Fruit fly (Drosophila melanogaster): ENCODE data around the gene CG4502.

CG4502 gene

dm6 chr2L:7204172-7204482, at the start of gene CG4502 (continued):
- TF ChIP-seq bcd (GFP tag; optimal IDR thresholded peaks at IDR 0.05) (peak; percentile 33), ems (GFP tag; optimal IDR thresholded peaks at IDR 0.05) (no peak), so (GFP tag; IDR thresholded peaks at IDR 0.05) (no peak), Hey (tag; optimal IDR thresholded peaks at IDR 0.05) (no peak), CG17612 (GFP tag; IDR thresholded peaks at IDR 0.05) (no peak), CG18599 (GFP tag; optimal IDR thresholded peaks at IDR 0.05) (no peak), psq (GFP tag; optimal IDR thresholded peaks at IDR 0.05) (no peak), CG4404 (GFP tag; IDR thresholded peaks at IDR 0.05) (no peak), E2f2 (GFP tag; IDR thresholded peaks at IDR 0.05) (peak; percentile 100), ham (GFP tag; IDR thresholded peaks at IDR 0.05) (no peak), CG13894 (tag; optimal IDR thresholded peaks at IDR 0.05) (peak; percentile 49), Elba2 (GFP tag; optimal IDR thresholded peaks at IDR 0.05) (no peak), CG6765 (GFP tag; optimal IDR thresholded peaks at IDR 0.05) (no peak), CG2678 (tag; optimal IDR thresholded peaks at IDR 0.05) (no peak), Med (GFP tag) (peak; percentile 91), CG6175 (GFP tag; IDR thresholded peaks at IDR 0.05) (no peak), sens-2 (GFP tag; IDR thresholded peaks at IDR 0.05) (no peak), Adf1 (GFP tag; IDR thresholded peaks at IDR 0.05) (peak; percentile 45; the same call in 1 of the 2 replicates), CG32772 (GFP tag; IDR thresholded peaks at IDR 0.05) (no peak), Atf6 (GFP tag; IDR thresholded peaks at IDR 0.05) (no peak), CG8290 (GFP tag; optimal IDR thresholded peaks at IDR 0.05) (peak; percentile 61), CG8290 (tag; optimal IDR thresholded peaks at IDR 0.05) (peak in 1 of 2 experiments; percentile 83), CG17829 (tag; optimal IDR thresholded peaks at IDR 0.05) (peak; percentile 50), CG17912 (GFP tag; optimal IDR thresholded peaks at IDR 0.05) (no peak), tio (GFP tag; optimal IDR thresholded peaks at IDR 0.05) (no peak), pita (GFP tag; optimal IDR thresholded peaks at IDR 0.05) (peak; percentile 68), CG17802 (tag; optimal IDR thresholded peaks at IDR 0.05) (no peak), slou (GFP tag; optimal IDR thresholded peaks at IDR 0.05) (no peak), Hmx (GFP tag; optimal IDR thresholded peaks at IDR 0.05) (no peak), Trl (optimal IDR thresholded peaks at IDR 0.05) (no peak), Trl (GFP tag; optimal IDR thresholded peaks at IDR 0.05) (peak; percentile 36), kni (GFP tag; optimal IDR thresholded peaks at IDR 0.05) (no peak), pfk (GFP tag; optimal IDR thresholded peaks at IDR 0.05) (no peak), CG17568 (GFP tag; optimal IDR thresholded peaks at IDR 0.05) (no peak), CG9727 (GFP tag; optimal IDR thresholded peaks at IDR 0.05) (no peak), CG12769 (tag; optimal IDR thresholded peaks at IDR 0.05) (peak; percentile 52), CG2202 (tag; optimal IDR thresholded peaks at IDR 0.05) (no peak), mam (GFP tag; optimal IDR thresholded peaks at IDR 0.05) (peak; percentile 63), CG18619 (GFP tag; optimal IDR thresholded peaks at IDR 0.05) (no peak), CG14014 (GFP tag; IDR thresholded peaks at IDR 0.05) (no peak), gem (tag; optimal IDR thresholded peaks at IDR 0.05) (no peak), fu2 (GFP tag; optimal IDR thresholded peaks at IDR 0.05) (no peak), Mrtf (GFP tag; IDR thresholded peaks at IDR 0.05) (no peak), CG1792 (GFP tag; optimal IDR thresholded peaks at IDR 0.05) (peak; percentile 21), Vsx1 (GFP tag; optimal IDR thresholded peaks at IDR 0.05) (no peak), fd3F (GFP tag; optimal IDR thresholded peaks at IDR 0.05) (no peak), C15 (GFP tag; IDR thresholded peaks at IDR 0.05) (no peak), eyg (GFP tag; optimal IDR thresholded peaks at IDR 0.05) (no peak), CG9932 (GFP tag; IDR thresholded peaks at IDR 0.05) (peak; percentile 78), CG5180 (GFP tag; optimal IDR thresholded peaks at IDR 0.05) (no peak), ro (GFP tag; IDR thresholded peaks at IDR 0.05) (no peak), ERR (GFP tag; optimal IDR thresholded peaks at IDR 0.05) (peak; percentile 31), CG16813 (GFP tag; IDR thresholded peaks at IDR 0.05; ENCODE audit: partially characterized antibody) (peak; percentile 99)
